Worm (Caenorhabditis elegans): Measurements from ENCODE around the gene prp-8.
A peak's percentile ranks its signal among the peaks of the same experiment; 100 is the strongest.

- TF ChIP-seq unc-62 (GFP tag; optimal IDR thresholded peaks at IDR 0.05 in 1 of 2) (peak in 1 of 2 experiments; percentile 86), unc-62 (tag; optimal IDR thresholded peaks at IDR 0.05) (no peak), nhr-25 (tag; optimal IDR thresholded peaks at IDR 0.05; ENCODE audit: borderline replicate concordance, insufficient read depth) (no peak), dpl-1 (GFP tag; optimal IDR thresholded peaks at IDR 0.05) (no peak), mep-1 (tag; optimal IDR thresholded peaks at IDR 0.05) (no peak), aha-1 (tag) (peak; percentile 89), lsy-2 (tag; optimal IDR thresholded peaks at IDR 0.05) (peak in 1 of 2 experiments; percentile 12), snpc-4 (tag; optimal IDR thresholded peaks at IDR 0.05) (no peak), Y105C5A.15 (GFP tag; IDR thresholded peaks at IDR 0.05) (no peak)
Measured at ce11 chrIII:8136517-8137099, 27.6 kb upstream of the prp-8 start.
